Fruit fly (Drosophila melanogaster): ENCODE data around the gene CG31365.

DNA sequence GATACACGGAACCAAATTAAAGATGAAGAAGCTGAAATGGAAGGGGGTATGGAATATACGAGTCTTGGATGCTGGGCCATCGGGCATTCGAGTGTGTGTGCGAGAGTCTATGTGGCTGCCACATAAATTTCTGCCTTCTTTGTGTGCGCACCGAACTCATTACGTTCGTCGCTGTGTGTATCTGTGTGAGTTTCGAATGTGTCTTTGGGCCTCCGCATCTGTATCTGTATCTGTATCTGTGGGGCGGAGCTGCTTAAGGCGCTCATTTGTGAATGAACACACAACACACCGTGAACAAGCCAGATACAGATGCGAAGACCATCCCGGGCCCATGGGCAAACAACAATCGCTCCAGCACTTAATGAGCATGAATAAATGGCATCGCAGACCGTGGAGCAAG, 17.2 kb upstream of the CG31365 start:
- TF ChIP-seq EcR (GFP tag; optimal IDR thresholded peaks at IDR 0.05), result no peak
- TF ChIP-seq pan (optimal IDR thresholded peaks at IDR 0.05), result no peak
